Fruit fly (Drosophila melanogaster) whole organism, embryonic: ENCODE data around the gene Acp32CD.

Experiments used
- ATbp ChIP-seq: fragments of 200-800 bp; sonication (Bioruptor generic); optimal IDR thresholded peaks from 2 replicates; lab custom pipeline; 2017; ENCODE audit warnings: missing biosample characterization, mild to moderate bottlenecking, missing genetic modification characterization, missing genetic modification reagents
- Aef1 ChIP-seq: fragments of 200-800 bp; sonication (Bioruptor generic); IDR thresholded peaks from 3 replicates; pipeline ENCODE4 v1.3.6; 2022; ENCODE audit warnings: missing biosample characterization, missing genetic modification characterization
- B-H1 ChIP-seq: fragments of 200-800 bp; sonication (Bioruptor generic); IDR thresholded peaks from 3 replicates; pipeline ENCODE4 v1.3.6; 2022; ENCODE audit warnings: missing biosample characterization, missing genetic modification characterization
- CG10321 ChIP-seq: fragments of 200-800 bp; sonication (Bioruptor generic); IDR thresholded peaks from 2 replicates; pipeline ENCODE4 v1.3.6; 2022; ENCODE audit warnings: missing biosample characterization, missing genetic modification characterization
- CG12391 ChIP-seq: fragments of 200-800 bp; sonication (Bioruptor generic); optimal IDR thresholded peaks from 3 replicates; lab custom pipeline; 2018; ENCODE audit warnings: missing biosample characterization, mild to moderate bottlenecking, missing genetic modification characterization, moderate library complexity
- CG13287 ChIP-seq: fragments of 200-800 bp; sonication (Bioruptor generic); IDR thresholded peaks from 2 replicates; pipeline ENCODE4 v1.3.6; 2022; ENCODE audit warnings: missing biosample characterization, missing genetic modification characterization; ENCODE audit not compliant: partially characterized antibody
- CG13424 ChIP-seq: fragments of 200-800 bp; sonication (Bioruptor generic); optimal IDR thresholded peaks from 2 replicates; lab custom pipeline; 2019; ENCODE audit warnings: missing biosample characterization, mild to moderate bottlenecking, missing genetic modification characterization, moderate library complexity
- CG14014 ChIP-seq: fragments of 200-800 bp; sonication (Bioruptor generic); IDR thresholded peaks from 2 replicates; pipeline ENCODE4 v1.3.6; 2022; ENCODE audit warnings: missing biosample characterization, missing genetic modification characterization
- CG14441 ChIP-seq: fragments of 200-800 bp; sonication (Bioruptor generic); IDR thresholded peaks from 2 replicates; pipeline ENCODE4 v1.3.6; 2022; ENCODE audit warnings: missing biosample characterization, missing genetic modification characterization
- CG17359 ChIP-seq: fragments of 200-800 bp; sonication (Bioruptor generic); optimal IDR thresholded peaks from 3 replicates; lab custom pipeline; 2018; ENCODE audit warnings: missing biosample characterization, mild to moderate bottlenecking, missing genetic modification characterization, moderate library complexity
- CG18262 ChIP-seq: fragments of 200-800 bp; optimal IDR thresholded peaks from 3 replicates; lab custom pipeline; 2019; ENCODE audit warnings: missing biosample characterization, mild to moderate bottlenecking, missing genetic modification characterization, moderate library complexity
- CG18764 ChIP-seq: fragments of 200-800 bp; sonication (Bioruptor generic); optimal IDR thresholded peaks from 3 replicates; lab custom pipeline; 2016; ENCODE audit warnings: missing biosample characterization, missing genetic modification characterization
- CG2202 ChIP-seq: fragments of 200-800 bp; sonication (Bioruptor generic); optimal IDR thresholded peaks from 2 replicates; lab custom pipeline; 2018; ENCODE audit warnings: missing biosample characterization, mild to moderate bottlenecking, missing genetic modification characterization
- CG2678 ChIP-seq: fragments of 200-800 bp; sonication (Bioruptor generic); optimal IDR thresholded peaks from 3 replicates; lab custom pipeline; 2019; ENCODE audit warnings: missing biosample characterization, mild to moderate bottlenecking, missing genetic modification characterization, moderate library complexity
- CG3065 ChIP-seq: fragments of 200-800 bp; sonication (Bioruptor generic); optimal IDR thresholded peaks from 2 replicates; lab custom pipeline; 2016; ENCODE audit warnings: missing biosample characterization, missing genetic modification characterization
- CG31224 ChIP-seq: fragments of 200-800 bp; sonication (Bioruptor generic); IDR thresholded peaks from 2 replicates; pipeline ENCODE4 v1.3.6; 2022; ENCODE audit warnings: missing biosample characterization, missing genetic modification characterization
- CG32532 ChIP-seq: fragments of 200-800 bp; sonication (Bioruptor generic); IDR thresholded peaks from 2 replicates; pipeline ENCODE4 v1.3.6; 2022; ENCODE audit warnings: missing biosample characterization, missing genetic modification characterization
- CG32772 ChIP-seq: fragments of 200-800 bp; sonication (Bioruptor generic); IDR thresholded peaks from 2 replicates; pipeline ENCODE4 v1.3.6; 2022; ENCODE audit warnings: missing biosample characterization, missing genetic modification characterization
- CG33213 ChIP-seq: fragments of 200-800 bp; sonication (Bioruptor generic); optimal IDR thresholded peaks from 3 replicates; lab custom pipeline; 2016; ENCODE audit warnings: missing biosample characterization, missing genetic modification characterization
- CG3726 ChIP-seq: fragments of 200-800 bp; sonication (Bioruptor generic); IDR thresholded peaks from 3 replicates; pipeline ENCODE4, ENCODE4 v1.3.6; 2022; ENCODE audit warnings: missing biosample characterization, missing genetic modification characterization
- CG4328 ChIP-seq: fragments of 200-800 bp; sonication (Bioruptor generic); optimal IDR thresholded peaks from 3 replicates; lab custom pipeline; 2017; ENCODE audit warnings: missing biosample characterization, missing genetic modification reagents, missing genetic modification characterization
- CG4730 ChIP-seq: fragments of 200-800 bp; sonication (Bioruptor generic); IDR thresholded peaks from 2 replicates; pipeline ENCODE4 v1.3.6; 2022; ENCODE audit warnings: missing biosample characterization, missing genetic modification characterization
- CG5180 ChIP-seq: fragments of 200-800 bp; sonication (Bioruptor generic); optimal IDR thresholded peaks from 3 replicates; lab custom pipeline; 2017; ENCODE audit warnings: missing biosample characterization, missing genetic modification characterization, mild to moderate bottlenecking, moderate library complexity, missing genetic modification reagents
- CG7357 ChIP-seq: fragments of 200-800 bp; sonication (Bioruptor generic); IDR thresholded peaks from 3 replicates; pipeline ENCODE4 v1.3.6; 2022; ENCODE audit warnings: missing biosample characterization, missing genetic modification characterization
- CG7987 ChIP-seq: fragments of 200-800 bp; sonication (Bioruptor generic); optimal IDR thresholded peaks from 2 replicates; lab custom pipeline; 2018; ENCODE audit warnings: missing biosample characterization, mild to moderate bottlenecking, missing genetic modification characterization, moderate library complexity
- CG9727 ChIP-seq: fragments of 200-800 bp; sonication (Bioruptor generic); optimal IDR thresholded peaks from 3 replicates; lab custom pipeline; 2017; ENCODE audit warnings: missing biosample characterization, mild to moderate bottlenecking, missing genetic modification characterization
- CG9932 ChIP-seq: fragments of 200-800 bp; sonication (Bioruptor generic); IDR thresholded peaks from 2 replicates; pipeline ENCODE4 v1.3.6; 2022; ENCODE audit warnings: missing biosample characterization, missing genetic modification characterization
- CTCF ChIP-seq: fragments of 200-800 bp; sonication (Bioruptor generic); optimal IDR thresholded peaks from 2 replicates; lab custom pipeline; 2017; ENCODE audit warnings: missing biosample characterization, mild to moderate bottlenecking, missing genetic modification characterization, moderate library complexity
- D ChIP-seq, 2 experiments: fragments of 200-800 bp in 1 of 2; fragments of >200 bp in 1 of 2; sonication (Bioruptor generic) in 1 of 2; optimal IDR thresholded peaks; 2 replicates in 1 of 2; 3 replicates in 1 of 2; lab custom pipeline; 2017; ENCODE audit warnings: mild to moderate bottlenecking in 1 of 2, missing biosample characterization in 1 of 2, missing genetic modification characterization in 1 of 2, missing genetic modification reagents in 1 of 2
- Fer3 ChIP-seq: fragments of 200-800 bp; sonication (Bioruptor generic); optimal IDR thresholded peaks from 2 replicates; lab custom pipeline; 2018; ENCODE audit warnings: missing biosample characterization, mild to moderate bottlenecking, missing genetic modification characterization, moderate library complexity
- Med ChIP-seq: fragments of 200-800 bp; sonication (Bioruptor generic); peaks from one replicate; lab custom pipeline; 2016; ENCODE audit warnings: missing biosample characterization, missing genetic modification characterization, mild to moderate bottlenecking, inconsistent platforms, moderate library complexity
- Poxn ChIP-seq: fragments of 200-800 bp; sonication (Bioruptor generic); IDR thresholded peaks from 2 replicates; pipeline ENCODE4 v1.3.6; 2022; ENCODE audit warnings: missing biosample characterization, missing genetic modification characterization
- Xrp1 ChIP-seq: fragments of 200-800 bp; sonication (Bioruptor generic); IDR thresholded peaks from 2 replicates; pipeline ENCODE4 v1.3.6; 2022; ENCODE audit warnings: missing biosample characterization, missing genetic modification characterization
- bowl ChIP-seq: fragments of 200-800 bp; sonication (Bioruptor generic); IDR thresholded peaks from 2 replicates; pipeline ENCODE4 v1.3.6; 2022; ENCODE audit warnings: missing biosample characterization, missing genetic modification characterization
- croc ChIP-seq: fragments of 200-800 bp; sonication (Bioruptor generic); conservative IDR thresholded peaks from 3 replicates; pipeline ENCODE4 v1.3.6; 2022; ENCODE audit warnings: missing biosample characterization, missing genetic modification characterization
- dmrt11E ChIP-seq: fragments of 200-800 bp; sonication (Bioruptor generic); optimal IDR thresholded peaks from 3 replicates; lab custom pipeline; 2018; ENCODE audit warnings: missing biosample characterization, mild to moderate bottlenecking, missing genetic modification characterization, moderate library complexity
- esg ChIP-seq: fragments of 200-800 bp; sonication (Bioruptor generic); conservative IDR thresholded peaks from 2 replicates; pipeline ENCODE4 v1.3.6; 2022; ENCODE audit warnings: missing biosample characterization, missing genetic modification characterization
- fd64A ChIP-seq: fragments of 200-800 bp; sonication (Bioruptor generic); optimal IDR thresholded peaks from 3 replicates; lab custom pipeline; 2018; ENCODE audit warnings: missing biosample characterization, mild to moderate bottlenecking, missing genetic modification characterization
- klu ChIP-seq: fragments of 200-800 bp; sonication (Bioruptor generic); IDR thresholded peaks from 2 replicates; pipeline ENCODE4 v1.3.6; 2022; ENCODE audit warnings: missing biosample characterization, missing genetic modification characterization
- otp ChIP-seq: fragments of 200-800 bp; sonication (Bioruptor generic); IDR thresholded peaks from 3 replicates; pipeline ENCODE4, ENCODE4 v1.3.6; 2022; ENCODE audit warnings: missing biosample characterization, missing genetic modification characterization
- pan ChIP-seq, 4 experiments: fragments of >200 bp in 3 of 4; fragments of 200-800 bp in 1 of 4; sonication (Bioruptor generic) in 1 of 4; optimal IDR thresholded peaks in 3 of 4; IDR thresholded peaks in 1 of 4; 2 replicates each; pipeline versions ENCODE4 v1.3.6 to Lab custom; 2017 to 2022; ENCODE audit warnings: missing biosample characterization in 2 of 4, missing genetic modification characterization in 2 of 4, mixed read lengths in 1 of 4
- pzg ChIP-seq: fragments of 200-800 bp; sonication (Bioruptor generic); optimal IDR thresholded peaks from 3 replicates; lab custom pipeline; 2018; ENCODE audit warnings: missing biosample characterization, mild to moderate bottlenecking, missing genetic modification characterization, moderate library complexity
- row ChIP-seq: fragments of 200-800 bp; sonication (Bioruptor generic); IDR thresholded peaks from 3 replicates; pipeline ENCODE4 v1.3.6; 2022; ENCODE audit warnings: missing biosample characterization, missing genetic modification characterization
- scrt ChIP-seq: fragments of 200-800 bp; sonication (Bioruptor generic); optimal IDR thresholded peaks from 2 replicates; lab custom pipeline; 2018; ENCODE audit warnings: missing biosample characterization, mild to moderate bottlenecking, missing genetic modification characterization, moderate library complexity
- sqz ChIP-seq: fragments of 200-800 bp; sonication (Bioruptor generic); optimal IDR thresholded peaks from 3 replicates; lab custom pipeline; 2018; ENCODE audit warnings: missing biosample characterization, mild to moderate bottlenecking, missing genetic modification characterization
- stwl ChIP-seq: fragments of 200-800 bp; sonication (Bioruptor generic); optimal IDR thresholded peaks from 3 replicates; lab custom pipeline; 2018; ENCODE audit warnings: missing biosample characterization, mild to moderate bottlenecking, missing genetic modification characterization, moderate library complexity
- trem ChIP-seq: fragments of 200-800 bp; optimal IDR thresholded peaks from 3 replicates; lab custom pipeline; 2019; ENCODE audit warnings: missing biosample characterization, mild to moderate bottlenecking, missing genetic modification characterization, moderate library complexity
- ttk ChIP-seq: fragments of 200-800 bp; sonication (Bioruptor generic); IDR thresholded peaks from 2 replicates; pipeline ENCODE4 v2.1.2; 2022; ENCODE audit warnings: missing biosample characterization, missing genetic modification characterization
- z ChIP-seq: fragments of 200-800 bp; sonication (Bioruptor generic); IDR thresholded peaks from 3 replicates; pipeline ENCODE4 v1.3.6; 2022; ENCODE audit warnings: missing biosample characterization, missing genetic modification characterization
- zfh2 ChIP-seq: fragments of 200-800 bp; sonication (Bioruptor generic); optimal IDR thresholded peaks from 2 replicates; lab custom pipeline; 2016; ENCODE audit warnings: missing biosample characterization, missing genetic modification characterization

The Acp32CD gene

dm6 chr2L:10986138-10986537 lies 29.3 kb upstream of the Acp32CD start (continued):
- TF ChIP-seq dmrt11E (peak; percentile 34), CG13424 (tag; lab: Kevin White, UChicago) (peak; percentile 11), CG14441 (GFP tag; lab: Robert Waterston, UW) (peak; percentile 65), pan (optimal IDR thresholded peaks at IDR 0.05; lab: Kevin White, UChicago) (no peak), pan (GFP tag; optimal IDR thresholded peaks at IDR 0.05 in 1 of 2, IDR thresholded peaks at IDR 0.05 in 1 of 2) (peak in 1 of 2 experiments; percentile 82), B-H1 (GFP tag; lab: Robert Waterston, UW) (peak; percentile 34; the same call in 1 of the 3 replicates), klu (no peak), CG7987 (GFP tag; lab: Kevin White, UChicago) (peak; percentile 56), CG3726 (GFP tag; lab: Robert Waterston, UW) (0 out of 3 replicates have a peak, but pooled peaks have one; percentile 37), CG31224 (GFP tag; lab: Robert Waterston, UW) (peak; percentile 25; the same call in 1 of the 2 replicates), stwl (tag; lab: Kevin White, UChicago) (peak; percentile 66), Poxn (GFP tag; lab: Robert Waterston, UW) (no peak), CG3065 (GFP tag; lab: Kevin White, UChicago) (no peak), CG2202 (no peak), CG2678 (tag; lab: Kevin White, UChicago) (peak; percentile 66), D (optimal IDR thresholded peaks at IDR 0.05; lab: Kevin White, UChicago) (no peak), D (GFP tag; optimal IDR thresholded peaks at IDR 0.05; lab: Kevin White, UChicago) (peak; percentile 40), trem (peak; percentile 18), Fer3 (tag; lab: Kevin White, UChicago) (peak; percentile 42), Xrp1 (GFP tag; lab: Robert Waterston, UW) (peak; percentile 74), CG7357 (0 out of 3 replicates have a peak, but pooled peaks have one; percentile 43), sqz (GFP tag; lab: Kevin White, UChicago) (peak; percentile 76), CG18262 (tag; lab: Kevin White, UChicago) (peak; percentile 69), CTCF (GFP tag; lab: Kevin White, UChicago) (peak; percentile 97), zfh2 (GFP tag; lab: Kevin White, UChicago) (no peak), CG32772 (GFP tag; lab: Robert Waterston, UW) (peak; percentile 63; the same call in 1 of the 2 replicates), CG4730 (GFP tag; lab: Robert Waterston, UW) (0 out of 2 replicates have a peak, but pooled peaks have one; percentile 23), z (GFP tag; lab: Robert Waterston, UW) (peak; percentile 93), CG4328 (GFP tag; lab: Kevin White, UChicago) (peak; percentile 44), ATbp (GFP tag; lab: Kevin White, UChicago) (no peak), CG12391 (peak; percentile 7), esg (GFP tag; lab: Robert Waterston, UW) (peak; percentile 39), CG18764 (GFP tag; lab: Kevin White, UChicago) (peak; percentile 39), CG32532 (peak; percentile 72), scrt (GFP tag; lab: Kevin White, UChicago) (peak; percentile 6), CG13287 (GFP tag; lab: Robert Waterston, UW) (no peak; the same call in 1 of the 2 replicates), CG10321 (peak; percentile 72), Med (GFP tag; lab: Kevin White, UChicago) (peak; percentile 75), CG9932 (peak; percentile 58), CG9727 (GFP tag; lab: Kevin White, UChicago) (peak; percentile 46), ttk (no peak), row (peak; percentile 30; the same call in 1 of the 3 replicates), CG14014 (peak; percentile 69), pzg (peak; percentile 16), croc (peak; percentile 58), Aef1 (GFP tag; lab: Robert Waterston, UW) (no peak; the same call in 2 of the 3 replicates), CG33213 (GFP tag; lab: Kevin White, UChicago) (peak; percentile 13), CG17359 (tag; lab: Kevin White, UChicago) (peak; percentile 61), CG5180 (peak; percentile 27), fd64A (GFP tag; lab: Kevin White, UChicago) (no peak), bowl (GFP tag; lab: Robert Waterston, UW) (0 out of 2 replicates have a peak, but pooled peaks have one; percentile 9), otp (GFP tag; lab: Robert Waterston, UW) (peak; percentile 67; the same call in 1 of the 3 replicates)
